Fruit fly (Drosophila melanogaster): ENCODE data around the gene Membrin.

The Membrin gene

DNA sequence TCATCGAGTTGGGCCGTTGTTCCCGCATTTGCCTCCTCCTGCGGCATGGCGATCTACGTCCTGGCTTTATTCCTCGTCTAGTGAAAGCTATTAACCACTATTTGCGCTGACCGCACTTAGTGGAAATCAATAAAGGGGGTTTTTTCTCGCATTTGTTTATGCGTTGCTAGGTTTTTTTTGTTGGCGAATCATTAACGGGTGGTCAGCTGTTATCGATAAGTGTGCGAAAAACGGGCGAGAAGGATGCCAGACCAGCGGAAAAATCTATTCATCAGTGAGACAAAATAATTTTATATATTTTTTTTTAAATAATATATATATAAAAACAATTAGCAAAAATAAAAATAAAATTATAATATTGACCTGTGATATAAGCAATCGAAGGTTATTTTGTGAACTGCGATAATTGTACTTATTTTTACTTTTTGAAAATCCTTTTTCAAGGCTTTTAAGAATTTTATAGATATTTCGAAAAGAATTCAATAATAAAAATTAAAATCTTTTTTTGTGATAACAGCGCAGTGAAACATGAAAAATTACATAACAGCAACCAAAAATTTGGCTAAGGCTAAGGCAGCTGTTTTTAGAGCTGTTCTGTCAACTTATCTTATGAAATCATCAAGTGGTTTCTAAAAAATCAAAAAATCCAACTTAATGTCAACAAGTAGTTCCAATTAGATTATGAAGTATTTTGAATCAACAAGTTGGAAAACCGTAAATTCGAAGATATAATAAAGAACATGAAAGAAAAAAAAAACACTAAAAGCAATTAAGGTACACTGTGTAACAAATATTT lies 6.8 kb upstream of the Membrin start, which contains the start of gene Klp64D (continued):
- no peak for TF ChIP-seq HLH4C (GFP tag; IDR thresholded peaks at IDR 0.05; ENCODE audit: partially characterized antibody)
- TF ChIP-seq CG11504 (tag; optimal IDR thresholded peaks at IDR 0.05), result peak; percentile 32
- no peak for TF ChIP-seq CG12942 (GFP tag; optimal IDR thresholded peaks at IDR 0.05)
- no peak for TF ChIP-seq dpn (GFP tag; optimal IDR thresholded peaks at IDR 0.05)
- no peak for TF ChIP-seq nau (GFP tag; optimal IDR thresholded peaks at IDR 0.05)
- TF ChIP-seq Oaz (GFP tag; IDR thresholded peaks at IDR 0.05), result no peak
- no peak for TF ChIP-seq caup (GFP tag; optimal IDR thresholded peaks at IDR 0.05; ENCODE audit: severe bottlenecking)
- TF ChIP-seq Ssrp (tag; optimal IDR thresholded peaks at IDR 0.05), result no peak
- no peak for TF ChIP-seq CG2875 (GFP tag; optimal IDR thresholded peaks at IDR 0.05)
- TF ChIP-seq unc-4 (GFP tag; IDR thresholded peaks at IDR 0.05; ENCODE audit: partially characterized antibody), result no peak
- peak; percentile 56 for TF ChIP-seq Rfx (GFP tag; IDR thresholded peaks at IDR 0.05)
- no peak for TF ChIP-seq cad (GFP tag; optimal IDR thresholded peaks at IDR 0.05)
- peak; percentile 54 for TF ChIP-seq YL-1 (GFP tag; optimal IDR thresholded peaks at IDR 0.05)
- TF ChIP-seq CG16815 (GFP tag; optimal IDR thresholded peaks at IDR 0.05), result no peak
- 0 out of 3 replicates have a peak, but pooled peaks have one; percentile 26 for TF ChIP-seq C15 (GFP tag; IDR thresholded peaks at IDR 0.05)
- no peak for TF ChIP-seq fd64A (GFP tag; optimal IDR thresholded peaks at IDR 0.05)
- no peak for TF ChIP-seq otp (GFP tag; IDR thresholded peaks at IDR 0.05)
- no peak for TF ChIP-seq vnd (GFP tag; IDR thresholded peaks at IDR 0.05; ENCODE audit: partially characterized antibody)
- no peak for TF ChIP-seq ap (GFP tag; IDR thresholded peaks at IDR 0.05)
- TF ChIP-seq NfI (GFP tag; optimal IDR thresholded peaks at IDR 0.05), result peak; percentile 51
- peak; percentile 45 for TF ChIP-seq Scr (GFP tag; IDR thresholded peaks at IDR 0.05; ENCODE audit: partially characterized antibody)
- TF ChIP-seq CG8290 (GFP tag; optimal IDR thresholded peaks at IDR 0.05), result no peak
- peak in 1 of 2 experiments; percentile 3 for TF ChIP-seq CG8290 (tag; optimal IDR thresholded peaks at IDR 0.05)
- no peak for TF ChIP-seq nerfin-1 (tag; optimal IDR thresholded peaks at IDR 0.05)
- no peak for TF ChIP-seq sima (GFP tag; optimal IDR thresholded peaks at IDR 0.05)
- no peak for TF ChIP-seq ase (GFP tag; IDR thresholded peaks at IDR 0.05)
- TF ChIP-seq slbo (GFP tag; IDR thresholded peaks at IDR 0.05), result peak; percentile 11; the same call in 1 of the 2 replicates
- no peak for TF ChIP-seq H15 (GFP tag; IDR thresholded peaks at IDR 0.05)
- no peak for TF ChIP-seq gcm (GFP tag; optimal IDR thresholded peaks at IDR 0.05)
- no peak for TF ChIP-seq CG17359 (tag; optimal IDR thresholded peaks at IDR 0.05)
- peak; percentile 10; the same call in 1 of the 2 replicates for TF ChIP-seq Xrp1 (GFP tag; IDR thresholded peaks at IDR 0.05)
- TF ChIP-seq slou (GFP tag; optimal IDR thresholded peaks at IDR 0.05), result no peak
- TF ChIP-seq CG9609 (GFP tag; optimal IDR thresholded peaks at IDR 0.05), result no peak
- TF ChIP-seq CG15696 (tag; optimal IDR thresholded peaks at IDR 0.05), result peak; percentile 7
- no peak for TF ChIP-seq sens-2 (GFP tag; IDR thresholded peaks at IDR 0.05)
- 0 out of 2 replicates have a peak, but pooled peaks have one; percentile 17 for TF ChIP-seq Ptx1 (GFP tag; IDR thresholded peaks at IDR 0.05)
- no peak for TF ChIP-seq pros (GFP tag; optimal IDR thresholded peaks at IDR 0.05)
- peak; percentile 44; the same call in 1 of the 2 replicates for TF ChIP-seq CG32772 (GFP tag; IDR thresholded peaks at IDR 0.05)
- TF ChIP-seq HLH54F (GFP tag; optimal IDR thresholded peaks at IDR 0.05), result no peak
- peak; percentile 45 for TF ChIP-seq CG9817 (tag; optimal IDR thresholded peaks at IDR 0.05)
- no peak for TF ChIP-seq CG10959 (GFP tag; IDR thresholded peaks at IDR 0.05)
- TF ChIP-seq chm (GFP tag; IDR thresholded peaks at IDR 0.05), result no peak
- no peak for TF ChIP-seq Hey (tag; optimal IDR thresholded peaks at IDR 0.05)
- no peak for TF ChIP-seq CG11456 (GFP tag; IDR thresholded peaks at IDR 0.05)
- no peak for TF ChIP-seq CG17802 (tag; optimal IDR thresholded peaks at IDR 0.05)
- TF ChIP-seq chn (GFP tag; optimal IDR thresholded peaks at IDR 0.05), result no peak
- TF ChIP-seq CG3995 (GFP tag; optimal IDR thresholded peaks at IDR 0.05), result no peak
- no peak for TF ChIP-seq CG8765 (GFP tag; IDR thresholded peaks at IDR 0.05)
- TF ChIP-seq CG10565 (GFP tag; optimal IDR thresholded peaks at IDR 0.05), result no peak
- TF ChIP-seq CG18262 (tag; optimal IDR thresholded peaks at IDR 0.05), result peak; percentile 42

Data from whole organism, embryonic.